Fruit fly (Drosophila melanogaster) whole organism, pupa: ENCODE results near the gene CG16984.

Experiments
- CG13204 ChIP-seq: fragments of 200-800 bp; sonication (Bioruptor generic); optimal IDR thresholded peaks from 2 replicates; lab custom pipeline; 2018; ENCODE audit warnings: missing biosample characterization, mild to moderate bottlenecking, missing genetic modification characterization, moderate library complexity
- CG14655 ChIP-seq: fragments of 200-800 bp; sonication (Bioruptor generic); optimal IDR thresholded peaks from 3 replicates; lab custom pipeline; 2017; ENCODE audit warnings: mild to moderate bottlenecking, missing biosample characterization, missing genetic modification reagents, missing genetic modification characterization
- CG17806 ChIP-seq: fragments of 200-800 bp; sonication (Bioruptor generic); optimal IDR thresholded peaks from 2 replicates; lab custom pipeline; 2018; ENCODE audit warnings: missing biosample characterization, mild to moderate bottlenecking, missing genetic modification characterization, moderate library complexity
- CG34367 ChIP-seq: fragments of 200-800 bp; sonication (Bioruptor generic); optimal IDR thresholded peaks from 2 replicates; lab custom pipeline; 2018; ENCODE audit warnings: missing biosample characterization, mild to moderate bottlenecking, missing genetic modification characterization
- CG4496 ChIP-seq: fragments of 200-800 bp; sonication (Bioruptor generic); IDR thresholded peaks from 3 replicates; pipeline ENCODE4 v1.3.6; 2022; ENCODE audit warnings: missing biosample characterization, missing genetic modification characterization
- CG8301 ChIP-seq: fragments of 200-800 bp; sonication (Bioruptor generic); optimal IDR thresholded peaks from 2 replicates; lab custom pipeline; 2018; ENCODE audit warnings: missing biosample characterization, mild to moderate bottlenecking, missing genetic modification characterization
- D1 ChIP-seq: fragments of 200-800 bp; sonication (Bioruptor generic); optimal IDR thresholded peaks from 2 replicates; lab custom pipeline; 2018; ENCODE audit warnings: missing biosample characterization, mild to moderate bottlenecking, missing genetic modification characterization, moderate library complexity
- EcR ChIP-seq: fragments of 200-800 bp; sonication (Bioruptor generic); optimal IDR thresholded peaks from 3 replicates; lab custom pipeline; 2019; ENCODE audit warnings: missing biosample characterization, missing genetic modification characterization, mild to moderate bottlenecking, moderate library complexity, missing genetic modification reagents
- Ets98B ChIP-seq: fragments of 200-800 bp; sonication (Bioruptor generic); IDR thresholded peaks from 2 replicates; pipeline ENCODE4 v1.3.6; 2022; ENCODE audit warnings: missing biosample characterization, missing genetic modification characterization
- Pif1A ChIP-seq: fragments of 200-800 bp; sonication (Bioruptor generic); optimal IDR thresholded peaks from 3 replicates; lab custom pipeline; 2016; ENCODE audit warnings: missing biosample characterization, missing genetic modification characterization
- Pif1B ChIP-seq: fragments of 200-800 bp; sonication (Bioruptor generic); optimal IDR thresholded peaks from 3 replicates; lab custom pipeline; 2016; ENCODE audit warnings: missing biosample characterization, missing genetic modification characterization
- Snoo ChIP-seq: fragments of 200-800 bp; sonication (Bioruptor generic); optimal IDR thresholded peaks from 3 replicates; lab custom pipeline; 2017; ENCODE audit warnings: missing biosample characterization, mild to moderate bottlenecking, missing genetic modification characterization, inconsistent platforms
- gl ChIP-seq: fragments of 200-800 bp; sonication (Bioruptor generic); optimal IDR thresholded peaks from 2 replicates; lab custom pipeline; 2018; ENCODE audit warnings: missing biosample characterization, mild to moderate bottlenecking, missing genetic modification characterization

dm6 chr3L:2585794-2586741 lies 9.5 kb upstream of the CG16984 start, which contains the start of gene msn:
- no peak for TF ChIP-seq CG14655 (GFP tag; lab: Kevin White, UChicago)
- TF ChIP-seq Pif1B (GFP tag; lab: Kevin White, UChicago) = no peak
- TF ChIP-seq CG13204 (GFP tag; lab: Kevin White, UChicago) = no peak
- TF ChIP-seq gl (tag; lab: Kevin White, UChicago) = no peak
- peak; percentile 51 for TF ChIP-seq EcR (GFP tag; lab: Kevin White, UChicago)
- TF ChIP-seq D1 = no peak
- no peak for TF ChIP-seq CG17806
- TF ChIP-seq Snoo = peak; percentile 2
- no peak for TF ChIP-seq CG8301 (tag; lab: Kevin White, UChicago)
- peak; percentile 52 for TF ChIP-seq CG4496 (GFP tag; lab: Robert Waterston, UW)
- no peak for TF ChIP-seq Pif1A
- TF ChIP-seq Ets98B (GFP tag; lab: Robert Waterston, UW) = 0 out of 2 replicates have a peak, but pooled peaks have one; percentile 14
- TF ChIP-seq CG34367 = no peak
